Fruit fly (Drosophila melanogaster): ENCODE measurements around the gene Sxl.

Sxl gene

DNA sequence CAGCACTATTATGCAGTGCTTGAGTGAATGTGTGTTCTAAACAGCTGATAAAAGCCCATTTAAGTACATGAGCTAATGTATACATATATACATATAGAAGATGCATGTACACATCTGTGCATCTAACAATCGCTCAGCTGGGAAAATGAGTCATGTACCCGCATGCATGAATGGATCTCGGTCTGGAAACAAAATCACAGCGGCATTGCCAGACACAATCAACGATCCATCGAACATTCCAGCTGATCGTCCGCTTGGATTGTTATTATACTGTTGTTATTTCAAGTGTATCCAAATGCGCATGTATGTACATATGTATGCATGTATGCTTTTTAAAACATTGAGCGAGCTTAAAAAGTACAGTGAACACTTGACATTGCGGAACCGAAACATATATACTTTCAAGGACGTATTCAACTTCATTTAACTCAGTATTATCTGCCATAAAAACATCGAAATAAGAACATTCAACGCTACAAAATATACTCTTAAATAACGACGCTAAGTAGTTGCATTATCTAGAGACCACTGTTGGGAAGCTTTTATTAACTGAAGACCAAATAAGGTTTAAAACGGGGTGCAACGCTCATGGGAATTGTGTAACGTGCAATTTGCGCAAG, 2.5 kb downstream of the Sxl start (continued):
- TF ChIP-seq CG1647 (GFP tag; optimal IDR thresholded peaks at IDR 0.05), result peak; percentile 76
- peak; percentile 33 for TF ChIP-seq fu2 (GFP tag; optimal IDR thresholded peaks at IDR 0.05)
- TF ChIP-seq dm (GFP tag; optimal IDR thresholded peaks at IDR 0.05), result peak; percentile 33
- TF ChIP-seq CG13775 (GFP tag; optimal IDR thresholded peaks at IDR 0.05), result peak; percentile 24
- peak; percentile 66 for TF ChIP-seq CG11723 (GFP tag; optimal IDR thresholded peaks at IDR 0.05)
- peak; percentile 85 for TF ChIP-seq CG14441 (GFP tag; IDR thresholded peaks at IDR 0.05)
- peak; percentile 86 for TF ChIP-seq ken (GFP tag; IDR thresholded peaks at IDR 0.05)
- TF ChIP-seq ase (GFP tag; IDR thresholded peaks at IDR 0.05), result peak; percentile 79; the same call in 2 of the 3 replicates
- TF ChIP-seq H2.0 (GFP tag; IDR thresholded peaks at IDR 0.05), result peak; percentile 83
- TF ChIP-seq toy (GFP tag; IDR thresholded peaks at IDR 0.05), result peak; percentile 43; the same call in 1 of the 2 replicates
- TF ChIP-seq CG13894 (tag; optimal IDR thresholded peaks at IDR 0.05), result peak; percentile 69
- peak; percentile 61 for TF ChIP-seq crc (GFP tag; optimal IDR thresholded peaks at IDR 0.05)
- TF ChIP-seq CG11456 (GFP tag; IDR thresholded peaks at IDR 0.05), result peak; percentile 73; the same call in 2 of the 3 replicates
- peak; percentile 58 for TF ChIP-seq CG15514 (GFP tag; optimal IDR thresholded peaks at IDR 0.05)
- peak; percentile 70 for TF ChIP-seq kah (GFP tag; optimal IDR thresholded peaks at IDR 0.05)
- TF ChIP-seq CG9876 (GFP tag; optimal IDR thresholded peaks at IDR 0.05), result peak; percentile 53
- peak; percentile 69 for TF ChIP-seq her (GFP tag; optimal IDR thresholded peaks at IDR 0.05)
- peak; percentile 70; the same call in 1 of the 2 replicates for TF ChIP-seq sob (GFP tag; IDR thresholded peaks at IDR 0.05)
- peak; percentile 29 for TF ChIP-seq run (tag; optimal IDR thresholded peaks at IDR 0.05)
- TF ChIP-seq tll (GFP tag; optimal IDR thresholded peaks at IDR 0.05), result no peak
- TF ChIP-seq CG6683 (GFP tag; optimal IDR thresholded peaks at IDR 0.05), result peak; percentile 21
- no peak for TF ChIP-seq BEAF-32 (GFP tag; optimal IDR thresholded peaks at IDR 0.05)
- TF ChIP-seq Six4 (GFP tag; optimal IDR thresholded peaks at IDR 0.05), result peak; percentile 73
- no peak for TF ChIP-seq luna (GFP tag; optimal IDR thresholded peaks at IDR 0.05)
- no peak for TF ChIP-seq Vsx1 (GFP tag; optimal IDR thresholded peaks at IDR 0.05)
- peak; percentile 80 for TF ChIP-seq stc (GFP tag; IDR thresholded peaks at IDR 0.05)
- TF ChIP-seq cato (GFP tag; optimal IDR thresholded peaks at IDR 0.05; ENCODE audit: borderline replicate concordance), result peak; percentile 50
- TF ChIP-seq grn (GFP tag; optimal IDR thresholded peaks at IDR 0.05), result no peak
- no peak for TF ChIP-seq prd (optimal IDR thresholded peaks at IDR 0.05)
- TF ChIP-seq prd (GFP tag; IDR thresholded peaks at IDR 0.05), result peak; percentile 83
- TF ChIP-seq sisA (GFP tag; IDR thresholded peaks at IDR 0.05), result peak; percentile 82
- TF ChIP-seq vvl (GFP tag; IDR thresholded peaks at IDR 0.05), result peak; percentile 90
- peak; percentile 2 for TF ChIP-seq CG8359 (GFP tag; optimal IDR thresholded peaks at IDR 0.05; ENCODE audit: borderline replicate concordance)
- TF ChIP-seq CG2202 (tag; optimal IDR thresholded peaks at IDR 0.05), result peak; percentile 49
- TF ChIP-seq CG4404 (GFP tag; IDR thresholded peaks at IDR 0.05), result no peak
- TF ChIP-seq fd3F (GFP tag; optimal IDR thresholded peaks at IDR 0.05), result peak; percentile 46
- TF ChIP-seq Lim3 (GFP tag; IDR thresholded peaks at IDR 0.05), result peak; percentile 50; the same call in 1 of the 2 replicates
- peak; percentile 74 for TF ChIP-seq CG6813 (GFP tag; optimal IDR thresholded peaks at IDR 0.05)
- peak; percentile 68 for TF ChIP-seq Xrp1 (GFP tag; IDR thresholded peaks at IDR 0.05)
- peak; percentile 51 for TF ChIP-seq CG9437 (GFP tag; optimal IDR thresholded peaks at IDR 0.05)
- peak; percentile 77 for TF ChIP-seq CG5245 (GFP tag; optimal IDR thresholded peaks at IDR 0.05)
- peak; percentile 51 for TF ChIP-seq trem (tag; optimal IDR thresholded peaks at IDR 0.05)
- TF ChIP-seq Atf3 (GFP tag; optimal IDR thresholded peaks at IDR 0.05), result peak; percentile 46
- TF ChIP-seq GATAe (GFP tag; conservative IDR thresholded peaks at IDR 0.05), result no peak
- TF ChIP-seq ewg (GFP tag; optimal IDR thresholded peaks at IDR 0.05), result peak; percentile 59
- peak; percentile 45; the same call in 1 of the 2 replicates for TF ChIP-seq Nf-YA (GFP tag; IDR thresholded peaks at IDR 0.05)
- TF ChIP-seq CG34224 (GFP tag; IDR thresholded peaks at IDR 0.05; ENCODE audit: partially characterized antibody), result no peak
- TF ChIP-seq D19A (tag; optimal IDR thresholded peaks at IDR 0.05), result peak; percentile 73
- TF ChIP-seq ranshi (GFP tag; IDR thresholded peaks at IDR 0.05), result peak; percentile 72
